Worm (Caenorhabditis elegans): Measurements from ENCODE around the gene wdr-60.

ce11 chrIII:4998956-4999425, 12.0 kb downstream of the wdr-60 start, which contains the start of gene smcr-8:
- TF ChIP-seq flt-1 (GFP tag; IDR thresholded peaks at IDR 0.05) (no peak), med-1 (GFP tag; optimal IDR thresholded peaks at IDR 0.05; ENCODE audit: insufficient read depth) (no peak), T22C8.4 (GFP tag; IDR thresholded peaks at IDR 0.05) (no peak), cog-1 (tag; optimal IDR thresholded peaks at IDR 0.05) (no peak), ztf-23 (GFP tag; IDR thresholded peaks at IDR 0.05) (no peak), klf-2 (GFP tag; conservative IDR thresholded peaks at IDR 0.05) (no peak), tab-1 (GFP tag; IDR thresholded peaks at IDR 0.05) (no peak), ref-1 (GFP tag; conservative IDR thresholded peaks at IDR 0.05) (no peak), ztf-29 (GFP tag; IDR thresholded peaks at IDR 0.05) (no peak)

Data from whole organism, midembryonic.